Fruit fly (Drosophila melanogaster) whole organism, pupa: ENCODE data around the gene Pgant6.

Source experiments
- CG10348 ChIP-seq: fragments of 200-800 bp; sonication (Bioruptor generic); IDR thresholded peaks from 2 replicates; pipeline ENCODE4 v1.3.6; 2022; ENCODE audit warnings: missing biosample characterization, missing genetic modification characterization
- CG12605 ChIP-seq: fragments of 200-800 bp; sonication (Bioruptor generic); IDR thresholded peaks from 2 replicates; pipeline ENCODE4 v1.3.6; 2022; ENCODE audit warnings: missing biosample characterization, missing genetic modification characterization
- CG13204 ChIP-seq: fragments of 200-800 bp; sonication (Bioruptor generic); optimal IDR thresholded peaks from 2 replicates; lab custom pipeline; 2018; ENCODE audit warnings: missing biosample characterization, mild to moderate bottlenecking, missing genetic modification characterization, moderate library complexity
- CG14655 ChIP-seq: fragments of 200-800 bp; sonication (Bioruptor generic); optimal IDR thresholded peaks from 3 replicates; lab custom pipeline; 2017; ENCODE audit warnings: mild to moderate bottlenecking, missing biosample characterization, missing genetic modification reagents, missing genetic modification characterization
- CG15710 ChIP-seq: fragments of 200-800 bp; sonication (Bioruptor generic); optimal IDR thresholded peaks from 2 replicates; lab custom pipeline; 2018; ENCODE audit warnings: missing biosample characterization, mild to moderate bottlenecking, missing genetic modification characterization, moderate library complexity
- CG17806 ChIP-seq: fragments of 200-800 bp; sonication (Bioruptor generic); optimal IDR thresholded peaks from 2 replicates; lab custom pipeline; 2018; ENCODE audit warnings: missing biosample characterization, mild to moderate bottlenecking, missing genetic modification characterization, moderate library complexity
- CG32121 ChIP-seq: fragments of 200-800 bp; sonication (Bioruptor generic); IDR thresholded peaks from 2 replicates; pipeline ENCODE4 v1.3.6; 2022; ENCODE audit warnings: missing biosample characterization, missing genetic modification characterization
- CG34367 ChIP-seq: fragments of 200-800 bp; sonication (Bioruptor generic); optimal IDR thresholded peaks from 2 replicates; lab custom pipeline; 2018; ENCODE audit warnings: missing biosample characterization, mild to moderate bottlenecking, missing genetic modification characterization
- CG4496 ChIP-seq: fragments of 200-800 bp; sonication (Bioruptor generic); IDR thresholded peaks from 3 replicates; pipeline ENCODE4 v1.3.6; 2022; ENCODE audit warnings: missing biosample characterization, missing genetic modification characterization
- CG8159 ChIP-seq: fragments of 200-800 bp; sonication (Bioruptor generic); optimal IDR thresholded peaks from 3 replicates; lab custom pipeline; 2018; ENCODE audit warnings: missing biosample characterization, mild to moderate bottlenecking, missing genetic modification characterization, moderate library complexity
- CG8301 ChIP-seq: fragments of 200-800 bp; sonication (Bioruptor generic); optimal IDR thresholded peaks from 2 replicates; lab custom pipeline; 2018; ENCODE audit warnings: missing biosample characterization, mild to moderate bottlenecking, missing genetic modification characterization
- CG9948 ChIP-seq: fragments of 200-800 bp; sonication (Bioruptor generic); optimal IDR thresholded peaks from 2 replicates; lab custom pipeline; 2018; ENCODE audit warnings: missing biosample characterization, mild to moderate bottlenecking, missing genetic modification characterization, moderate library complexity
- D1 ChIP-seq: fragments of 200-800 bp; sonication (Bioruptor generic); optimal IDR thresholded peaks from 2 replicates; lab custom pipeline; 2018; ENCODE audit warnings: missing biosample characterization, mild to moderate bottlenecking, missing genetic modification characterization, moderate library complexity
- EcR ChIP-seq: fragments of 200-800 bp; sonication (Bioruptor generic); optimal IDR thresholded peaks from 3 replicates; lab custom pipeline; 2019; ENCODE audit warnings: missing biosample characterization, missing genetic modification characterization, mild to moderate bottlenecking, moderate library complexity, missing genetic modification reagents
- Ets98B ChIP-seq: fragments of 200-800 bp; sonication (Bioruptor generic); IDR thresholded peaks from 2 replicates; pipeline ENCODE4 v1.3.6; 2022; ENCODE audit warnings: missing biosample characterization, missing genetic modification characterization
- Pif1A ChIP-seq: fragments of 200-800 bp; sonication (Bioruptor generic); optimal IDR thresholded peaks from 3 replicates; lab custom pipeline; 2016; ENCODE audit warnings: missing biosample characterization, missing genetic modification characterization
- Pif1B ChIP-seq: fragments of 200-800 bp; sonication (Bioruptor generic); optimal IDR thresholded peaks from 3 replicates; lab custom pipeline; 2016; ENCODE audit warnings: missing biosample characterization, missing genetic modification characterization
- Snoo ChIP-seq: fragments of 200-800 bp; sonication (Bioruptor generic); optimal IDR thresholded peaks from 3 replicates; lab custom pipeline; 2017; ENCODE audit warnings: missing biosample characterization, mild to moderate bottlenecking, missing genetic modification characterization, inconsistent platforms
- fd96Ca ChIP-seq: fragments of 200-800 bp; sonication (Bioruptor generic); IDR thresholded peaks from 3 replicates; pipeline ENCODE4 v1.3.6; 2022; ENCODE audit warnings: missing biosample characterization, missing genetic modification characterization
- gl ChIP-seq: fragments of 200-800 bp; sonication (Bioruptor generic); optimal IDR thresholded peaks from 2 replicates; lab custom pipeline; 2018; ENCODE audit warnings: missing biosample characterization, mild to moderate bottlenecking, missing genetic modification characterization
- rn ChIP-seq: fragments of 200-800 bp; sonication (Bioruptor generic); IDR thresholded peaks from 2 replicates; pipeline ENCODE4 v1.3.6; 2022; ENCODE audit warnings: missing biosample characterization, missing genetic modification characterization

Gene Pgant6

DNA sequence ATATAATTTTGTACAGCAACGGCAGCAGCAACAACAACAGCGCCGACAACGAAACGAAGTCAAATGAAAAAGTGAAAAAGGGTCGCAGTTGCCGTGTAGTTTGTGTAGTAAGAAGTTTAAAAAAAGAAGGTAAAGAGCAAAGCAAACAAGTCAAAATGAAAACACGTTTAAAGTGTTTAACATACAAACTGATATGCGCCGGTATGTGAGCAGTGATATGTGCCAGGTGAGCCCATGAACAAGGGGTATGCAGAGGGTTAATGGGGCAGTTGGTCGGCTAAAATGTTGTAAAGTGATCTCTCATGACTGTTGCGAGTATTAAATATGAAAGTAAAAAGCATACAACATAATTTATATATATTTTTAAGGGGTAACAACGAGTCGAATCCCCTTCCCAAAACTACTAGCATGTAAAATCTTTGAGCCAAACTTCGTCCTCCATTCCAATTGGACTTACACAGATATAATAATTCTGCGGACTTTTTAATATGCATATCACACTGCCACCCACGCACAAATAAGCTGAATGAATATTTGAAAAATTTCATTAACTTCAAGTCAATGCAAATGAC lies 24.0 kb downstream of the Pgant6 start:
- no peak for TF ChIP-seq EcR (GFP tag; lab: Kevin White, UChicago)
- peak; percentile 28 for TF ChIP-seq Pif1A (GFP tag; lab: Kevin White, UChicago)
- no peak; the same call in 1 of the 3 replicates for TF ChIP-seq fd96Ca (GFP tag; lab: Robert Waterston, UW)
- TF ChIP-seq CG12605, result peak; percentile 65
- TF ChIP-seq CG15710, result no peak
- peak; percentile 78 for TF ChIP-seq rn
- peak; percentile 23 for TF ChIP-seq CG8301
- peak; percentile 84 for TF ChIP-seq Ets98B (GFP tag; lab: Robert Waterston, UW)
- TF ChIP-seq CG4496, result peak; percentile 93
- TF ChIP-seq gl (tag; lab: Kevin White, UChicago), result no peak
- no peak for TF ChIP-seq D1
- peak; percentile 28 for TF ChIP-seq Pif1B
- no peak for TF ChIP-seq CG34367 (tag; lab: Kevin White, UChicago)
- TF ChIP-seq CG14655 (GFP tag; lab: Kevin White, UChicago), result peak; percentile 33
- peak; percentile 87 for TF ChIP-seq CG32121 (GFP tag; lab: Robert Waterston, UW)
- no peak for TF ChIP-seq CG10348 (GFP tag; lab: Robert Waterston, UW)
- TF ChIP-seq CG8159, result peak; percentile 35
- TF ChIP-seq Snoo (tag; lab: Kevin White, UChicago), result peak; percentile 62
- peak; percentile 26 for TF ChIP-seq CG9948
- peak; percentile 54 for TF ChIP-seq CG17806 (tag; lab: Kevin White, UChicago)
- no peak for TF ChIP-seq CG13204 (GFP tag; lab: Kevin White, UChicago)
- TF ChIP-seq, all 21 proteins: peak for 13

DNA sequence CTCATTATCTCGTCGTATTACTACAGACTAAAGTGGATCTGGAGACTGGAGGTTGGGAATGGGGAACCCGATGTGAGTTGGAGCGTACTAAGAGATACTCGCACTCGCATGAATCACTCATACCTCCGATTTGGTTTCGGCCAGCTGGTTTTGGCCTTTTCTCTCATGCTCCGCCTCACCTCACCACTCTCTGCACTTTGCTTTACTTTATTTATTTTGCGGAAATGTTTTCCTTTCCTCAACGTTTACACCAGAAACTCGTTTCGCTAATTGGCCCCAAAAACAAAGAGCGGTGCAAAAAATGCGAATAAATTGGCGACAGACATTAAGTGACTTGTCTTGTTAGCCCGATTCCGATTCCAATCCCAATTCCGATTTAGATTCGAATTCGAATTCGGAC lies 25.3 kb downstream of the Pgant6 start:
- no peak for TF ChIP-seq CG17806 (tag; lab: Kevin White, UChicago)
- TF ChIP-seq CG14655 (GFP tag; lab: Kevin White, UChicago), result no peak
- no peak for TF ChIP-seq CG15710
- TF ChIP-seq Snoo (tag; lab: Kevin White, UChicago), result no peak
- no peak for TF ChIP-seq CG4496
- TF ChIP-seq CG13204 (GFP tag; lab: Kevin White, UChicago), result no peak
- no peak for TF ChIP-seq CG8301
- TF ChIP-seq CG34367 (tag; lab: Kevin White, UChicago), result no peak
- TF ChIP-seq EcR (GFP tag; lab: Kevin White, UChicago), result no peak

DNA sequence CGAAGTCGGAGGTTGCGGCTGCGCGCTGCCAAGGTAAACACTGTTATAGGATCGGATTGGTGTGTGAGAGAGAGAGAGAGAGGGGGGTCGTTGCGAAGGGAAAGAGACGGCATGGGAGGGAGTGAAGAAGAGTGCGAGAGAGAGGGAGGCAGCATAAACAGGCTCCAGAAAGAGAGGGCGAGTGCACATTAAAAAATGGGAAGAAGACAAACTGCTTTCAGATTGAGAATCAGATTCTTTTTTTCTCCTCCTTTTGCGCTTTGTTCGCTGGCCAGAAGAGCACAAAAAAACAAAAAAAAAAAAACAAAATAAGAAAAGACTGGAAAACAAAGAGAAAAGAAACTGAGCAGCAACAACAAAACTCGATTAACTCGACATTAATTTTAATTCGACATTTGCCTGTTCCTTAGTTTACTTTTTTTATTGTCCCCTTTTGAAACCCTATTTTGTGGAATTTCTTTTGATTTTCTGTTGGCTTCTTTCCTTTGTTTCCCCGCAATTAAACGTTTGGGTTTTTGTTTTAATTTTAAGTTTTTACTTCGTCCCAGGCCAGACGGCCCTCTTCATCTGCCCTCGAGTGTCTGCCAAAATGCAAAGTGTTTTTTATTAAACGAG lies 26.3 kb downstream of the Pgant6 start:
- no peak for TF ChIP-seq Ets98B (GFP tag; lab: Robert Waterston, UW)
- TF ChIP-seq CG34367 (tag; lab: Kevin White, UChicago), result peak; percentile 84
- TF ChIP-seq CG17806 (tag; lab: Kevin White, UChicago), result peak; percentile 62
- TF ChIP-seq CG8159, result peak; percentile 65
- peak; percentile 79; the same call in 2 of the 3 replicates for TF ChIP-seq CG4496
- TF ChIP-seq CG15710, result peak; percentile 83
- TF ChIP-seq CG14655 (GFP tag; lab: Kevin White, UChicago), result peak; percentile 31
- TF ChIP-seq EcR (GFP tag; lab: Kevin White, UChicago), result peak; percentile 98
- TF ChIP-seq Pif1B, result no peak
- peak; percentile 60 for TF ChIP-seq Snoo (tag; lab: Kevin White, UChicago)
- peak; percentile 57 for TF ChIP-seq CG9948
- TF ChIP-seq gl (tag; lab: Kevin White, UChicago), result peak; percentile 82
- TF ChIP-seq fd96Ca (GFP tag; lab: Robert Waterston, UW), result no peak
- no peak for TF ChIP-seq rn
- no peak for TF ChIP-seq CG10348 (GFP tag; lab: Robert Waterston, UW)
- peak; percentile 46 for TF ChIP-seq Pif1A (GFP tag; lab: Kevin White, UChicago)
- TF ChIP-seq CG8301, result peak; percentile 7
- TF ChIP-seq CG12605, result peak; percentile 79
- TF ChIP-seq CG13204 (GFP tag; lab: Kevin White, UChicago), result peak; percentile 91

DNA sequence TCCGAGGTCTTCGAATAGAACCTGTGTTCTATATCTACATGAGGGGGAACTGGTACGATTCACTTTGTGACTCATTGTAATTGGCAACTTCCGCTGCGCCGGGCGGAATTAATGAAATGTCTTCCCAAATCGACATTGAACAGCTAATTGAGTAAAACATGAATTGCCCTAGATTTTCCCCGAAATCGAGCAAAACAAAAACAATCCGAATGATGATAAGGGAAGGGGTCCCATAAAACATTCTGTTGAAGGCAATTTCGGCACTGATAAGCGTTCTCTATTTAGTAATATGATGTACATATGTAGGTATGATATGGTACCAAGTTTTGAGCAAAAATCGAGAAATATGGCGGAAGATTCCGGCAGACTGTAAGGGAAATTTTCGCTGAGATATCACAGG lies 27.7 kb downstream of the Pgant6 start:
- TF ChIP-seq rn (no peak), Ets98B (GFP tag; lab: Robert Waterston, UW) (no peak), D1 (no peak), CG9948 (no peak), CG14655 (GFP tag; lab: Kevin White, UChicago) (no peak), CG10348 (GFP tag; lab: Robert Waterston, UW) (no peak), Pif1A (GFP tag; lab: Kevin White, UChicago) (no peak)

DNA sequence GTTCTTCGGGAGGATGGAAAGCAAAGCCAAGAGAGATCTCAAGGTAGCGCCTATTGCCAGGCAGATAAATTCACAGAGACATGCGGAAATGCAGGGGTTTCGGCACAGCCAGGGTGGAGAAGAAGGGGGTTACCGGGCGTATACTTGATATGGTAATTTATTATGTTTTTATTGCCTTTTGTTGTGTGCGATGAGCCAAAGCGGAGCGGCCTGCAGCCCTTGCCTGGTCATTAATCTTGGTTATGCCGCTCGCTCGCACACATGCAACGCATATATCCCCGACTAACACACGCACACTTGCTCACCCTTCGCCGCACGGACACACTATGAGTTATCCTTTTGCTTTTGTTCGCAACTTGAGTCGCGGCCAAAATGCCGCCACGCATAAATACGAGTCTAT lies 34.6 kb downstream of the Pgant6 start:
- TF ChIP-seq Snoo (tag; lab: Kevin White, UChicago) (no peak), Pif1A (GFP tag; lab: Kevin White, UChicago) (no peak), CG13204 (GFP tag; lab: Kevin White, UChicago) (no peak), CG4496 (no peak), CG15710 (no peak), CG34367 (tag; lab: Kevin White, UChicago) (no peak), CG14655 (GFP tag; lab: Kevin White, UChicago) (no peak), rn (no peak), EcR (GFP tag; lab: Kevin White, UChicago) (peak; percentile 23)

DNA sequence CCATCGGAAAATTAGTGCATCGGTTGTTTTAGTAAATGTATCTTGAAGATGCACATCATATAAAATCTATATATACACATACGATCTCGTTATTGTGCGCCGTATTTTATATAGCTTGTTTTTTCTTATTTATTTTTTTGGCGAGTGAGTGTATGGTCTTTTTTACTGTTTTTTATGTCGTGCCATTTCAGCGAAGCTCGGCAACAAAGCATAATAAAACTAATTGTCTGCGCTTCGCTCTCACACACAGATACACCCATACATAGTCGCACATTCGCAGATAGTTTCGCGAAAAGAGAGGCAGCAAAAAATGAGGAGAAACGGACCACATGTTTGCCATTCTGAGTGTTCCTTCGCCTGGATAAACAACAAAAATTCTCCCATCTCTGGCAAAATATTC lies 35.8 kb downstream of the Pgant6 start:
- TF ChIP-seq CG13204 (GFP tag; lab: Kevin White, UChicago), result peak; percentile 3
- no peak for TF ChIP-seq fd96Ca (GFP tag; lab: Robert Waterston, UW)
- peak; percentile 26 for TF ChIP-seq CG15710
- peak; percentile 70 for TF ChIP-seq CG32121 (GFP tag; lab: Robert Waterston, UW)
- TF ChIP-seq CG17806 (tag; lab: Kevin White, UChicago), result no peak
- TF ChIP-seq CG4496, result peak; percentile 70; the same call in 2 of the 3 replicates
- peak; percentile 46; the same call in 1 of the 2 replicates for TF ChIP-seq Ets98B (GFP tag; lab: Robert Waterston, UW)
- no peak for TF ChIP-seq rn
- no peak for TF ChIP-seq CG9948
- TF ChIP-seq EcR (GFP tag; lab: Kevin White, UChicago), result peak; percentile 24
- TF ChIP-seq CG10348 (GFP tag; lab: Robert Waterston, UW), result no peak
- peak; percentile 45 for TF ChIP-seq gl (tag; lab: Kevin White, UChicago)
- peak; percentile 38 for TF ChIP-seq CG14655 (GFP tag; lab: Kevin White, UChicago)
- TF ChIP-seq Snoo (tag; lab: Kevin White, UChicago), result no peak
- TF ChIP-seq CG8301, result peak; percentile 21
- TF ChIP-seq D1, result peak; percentile 46
- TF ChIP-seq Pif1B, result no peak
- peak; percentile 72 for TF ChIP-seq CG12605
- peak; percentile 45 for TF ChIP-seq CG34367 (tag; lab: Kevin White, UChicago)
- peak; percentile 18 for TF ChIP-seq Pif1A (GFP tag; lab: Kevin White, UChicago)
- TF ChIP-seq CG8159, result no peak
